Fruit fly (Drosophila melanogaster): Measurements from ENCODE around the gene CG4511.
A peak's percentile ranks its signal among the peaks of the same experiment; 100 is the strongest.

Gene CG4511

dm6 chr3R:10849515-10849973, 4.8 kb upstream of the CG4511 start, which contains the start of gene CG42394 (continued):
- peak; percentile 48 for TF ChIP-seq bigmax (GFP tag; optimal IDR thresholded peaks at IDR 0.05)
- TF ChIP-seq BtbVII (GFP tag; optimal IDR thresholded peaks at IDR 0.05), result peak; percentile 97
- TF ChIP-seq Pdp1 (GFP tag; optimal IDR thresholded peaks at IDR 0.05), result peak; percentile 63 to 86
- peak; percentile 88 for TF ChIP-seq CG31224 (GFP tag; IDR thresholded peaks at IDR 0.05)
- peak; percentile 97 for TF ChIP-seq CG32532 (GFP tag; IDR thresholded peaks at IDR 0.05)
- TF ChIP-seq Myb (GFP tag; optimal IDR thresholded peaks at IDR 0.05), result peak; percentile 4
- no peak for TF ChIP-seq Doc3 (GFP tag; IDR thresholded peaks at IDR 0.05; ENCODE audit: partially characterized antibody)
- TF ChIP-seq CG12744 (GFP tag; optimal IDR thresholded peaks at IDR 0.05), result peak; percentile 43
- TF ChIP-seq bab2 (GFP tag; optimal IDR thresholded peaks at IDR 0.05), result peak; percentile 48
- peak; percentile 92 for TF ChIP-seq CG7372 (GFP tag; IDR thresholded peaks at IDR 0.05)
- TF ChIP-seq ERR (GFP tag; optimal IDR thresholded peaks at IDR 0.05), result peak; percentile 67
- peak; percentile 88 for TF ChIP-seq Chrac-16 (GFP tag; optimal IDR thresholded peaks at IDR 0.05)
- peak; percentile 98 for TF ChIP-seq CG3281 (GFP tag; optimal IDR thresholded peaks at IDR 0.05)
- peak; percentile 96 for TF ChIP-seq CG12104 (GFP tag; optimal IDR thresholded peaks at IDR 0.05)
- TF ChIP-seq caup (GFP tag; optimal IDR thresholded peaks at IDR 0.05; ENCODE audit: severe bottlenecking), result peak; percentile 95
- peak; percentile 50 for TF ChIP-seq CG3163 (GFP tag; optimal IDR thresholded peaks at IDR 0.05)
- peak; percentile 98 for TF ChIP-seq phol (tag; optimal IDR thresholded peaks at IDR 0.05)
- peak; percentile 97 for TF ChIP-seq CG7556 (GFP tag; optimal IDR thresholded peaks at IDR 0.05)
- TF ChIP-seq CG14441 (GFP tag; IDR thresholded peaks at IDR 0.05), result peak; percentile 93
- 0 out of 3 replicates have a peak, but pooled peaks have one; percentile 41 for TF ChIP-seq CG16813 (GFP tag; IDR thresholded peaks at IDR 0.05; ENCODE audit: partially characterized antibody)
- peak; percentile 64 for TF ChIP-seq Dip3 (GFP tag; optimal IDR thresholded peaks at IDR 0.05)
- TF ChIP-seq CG15696 (tag; optimal IDR thresholded peaks at IDR 0.05), result peak; percentile 94
- peak; percentile 19 for TF ChIP-seq Sry-δ (GFP tag; optimal IDR thresholded peaks at IDR 0.05)
- peak; percentile 62 for TF ChIP-seq CG13624 (GFP tag; optimal IDR thresholded peaks at IDR 0.05)
- peak; percentile 88 for TF ChIP-seq CG11696 (GFP tag; IDR thresholded peaks at IDR 0.05)
- peak; percentile 97 for TF ChIP-seq CG14710 (tag; optimal IDR thresholded peaks at IDR 0.05)
- peak; percentile 91 for TF ChIP-seq D19B (GFP tag; optimal IDR thresholded peaks at IDR 0.05)
- TF ChIP-seq CG17802 (tag; optimal IDR thresholded peaks at IDR 0.05), result peak; percentile 80
- peak; percentile 99 for TF ChIP-seq CG2712 (tag; optimal IDR thresholded peaks at IDR 0.05)
- peak; percentile 95 for TF ChIP-seq Oli (tag; optimal IDR thresholded peaks at IDR 0.05)
- TF ChIP-seq eve (GFP tag; optimal IDR thresholded peaks at IDR 0.05), result peak in 1 of 2 experiments; percentile 67
- peak; percentile 75 for TF ChIP-seq CG7357 (GFP tag; IDR thresholded peaks at IDR 0.05)
- peak; percentile 97 for TF ChIP-seq Sox100B (GFP tag; optimal IDR thresholded peaks at IDR 0.05)
- TF ChIP-seq Blimp-1 (GFP tag; optimal IDR thresholded peaks at IDR 0.05), result peak; percentile 96
- peak; percentile 75 for TF ChIP-seq Lhr (GFP tag; optimal IDR thresholded peaks at IDR 0.05)
- no peak for TF ChIP-seq CG7963 (GFP tag; IDR thresholded peaks at IDR 0.05; ENCODE audit: partially characterized antibody)
- peak; percentile 99 for TF ChIP-seq CG17361 (GFP tag; IDR thresholded peaks at IDR 0.05)
- TF ChIP-seq z (GFP tag; IDR thresholded peaks at IDR 0.05), result no peak
- no peak for TF ChIP-seq ftz-f1 (GFP tag; optimal IDR thresholded peaks at IDR 0.05)
- no peak for TF ChIP-seq D (optimal IDR thresholded peaks at IDR 0.05)
- peak; percentile 96 for TF ChIP-seq D (GFP tag; optimal IDR thresholded peaks at IDR 0.05)
- TF ChIP-seq slou (GFP tag; optimal IDR thresholded peaks at IDR 0.05), result peak; percentile 84
- TF ChIP-seq CG8478 (optimal IDR thresholded peaks at IDR 0.05), result no peak
- peak; percentile 49 for TF ChIP-seq CHES-1-like (GFP tag; optimal IDR thresholded peaks at IDR 0.05)
- TF ChIP-seq org-1 (GFP tag; optimal IDR thresholded peaks at IDR 0.05), result peak; percentile 87
- peak; percentile 89 for TF ChIP-seq slbo (GFP tag; IDR thresholded peaks at IDR 0.05)
- peak; percentile 92 for TF ChIP-seq CG30403 (GFP tag; optimal IDR thresholded peaks at IDR 0.05)
- TF ChIP-seq CG16863 (GFP tag; optimal IDR thresholded peaks at IDR 0.05), result peak; percentile 62
- TF ChIP-seq CG10462 (GFP tag; optimal IDR thresholded peaks at IDR 0.05), result peak; percentile 89
- TF ChIP-seq nom (GFP tag; optimal IDR thresholded peaks at IDR 0.05), result peak; percentile 78
- peak; percentile 88 for TF ChIP-seq Med (GFP tag)

All from whole organism, embryonic.